Worm (Caenorhabditis elegans): ENCODE results near the gene fip-1.

The fip-1 gene

DNA sequence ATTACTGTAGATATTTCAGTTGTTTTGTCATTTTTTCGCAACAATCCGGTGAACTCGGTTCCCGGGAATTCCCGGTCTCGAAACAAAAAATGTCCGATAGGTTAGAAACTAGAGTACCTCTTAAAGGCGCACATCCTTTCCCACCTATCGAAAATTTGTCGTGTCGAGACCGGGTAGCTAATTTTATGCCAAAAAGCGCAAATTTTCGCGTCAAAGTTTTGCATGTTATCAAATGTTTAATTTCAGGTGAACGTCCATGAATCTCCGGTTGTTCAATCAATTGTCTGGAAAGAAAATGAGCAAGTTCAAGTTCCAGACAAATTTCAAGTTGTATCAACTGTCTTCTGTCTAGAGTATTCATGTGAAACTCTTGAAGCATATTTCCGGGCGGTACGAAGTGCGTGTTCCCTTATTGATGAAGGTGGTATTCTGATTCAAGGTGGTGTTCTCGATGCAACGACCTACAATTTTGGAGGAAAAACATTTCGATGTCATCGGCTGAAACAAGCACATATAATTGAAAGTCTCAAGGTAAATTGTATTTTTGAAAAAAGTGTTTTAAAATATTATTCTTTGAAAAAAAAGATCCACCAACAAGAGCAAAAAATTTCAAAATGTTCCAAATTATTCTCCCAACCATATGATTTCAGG, 46.2 kb downstream of the fip-1 start:
- TF ChIP-seq blmp-1 (tag; optimal IDR thresholded peaks at IDR 0.05; ENCODE audit: insufficient read depth) (no peak), lsy-2 (tag; optimal IDR thresholded peaks at IDR 0.05) (no peak), elt-3 (tag; optimal IDR thresholded peaks at IDR 0.05) (no peak), sma-3 (GFP tag; optimal IDR thresholded peaks at IDR 0.05) (peak; percentile 53), ztf-4 (tag; optimal IDR thresholded peaks at IDR 0.05) (peak; percentile 23), sma-9 (GFP tag; optimal IDR thresholded peaks at IDR 0.05) (peak; percentile 27), sma-9 (tag; optimal IDR thresholded peaks at IDR 0.05) (no peak), Y55F3AM.14 (GFP tag; optimal IDR thresholded peaks at IDR 0.05) (peak; percentile 55), ztf-1 (GFP tag; conservative IDR thresholded peaks at IDR 0.05) (no peak), nhr-23 (tag; optimal IDR thresholded peaks at IDR 0.05) (no peak), mab-5 (tag; optimal IDR thresholded peaks at IDR 0.05) (no peak), nhr-21 (tag; optimal IDR thresholded peaks at IDR 0.05) (peak; percentile 52), F13H6.1 (tag; optimal IDR thresholded peaks at IDR 0.05) (peak; percentile 9), alr-1 (tag; optimal IDR thresholded peaks at IDR 0.05) (no peak)

DNA sequence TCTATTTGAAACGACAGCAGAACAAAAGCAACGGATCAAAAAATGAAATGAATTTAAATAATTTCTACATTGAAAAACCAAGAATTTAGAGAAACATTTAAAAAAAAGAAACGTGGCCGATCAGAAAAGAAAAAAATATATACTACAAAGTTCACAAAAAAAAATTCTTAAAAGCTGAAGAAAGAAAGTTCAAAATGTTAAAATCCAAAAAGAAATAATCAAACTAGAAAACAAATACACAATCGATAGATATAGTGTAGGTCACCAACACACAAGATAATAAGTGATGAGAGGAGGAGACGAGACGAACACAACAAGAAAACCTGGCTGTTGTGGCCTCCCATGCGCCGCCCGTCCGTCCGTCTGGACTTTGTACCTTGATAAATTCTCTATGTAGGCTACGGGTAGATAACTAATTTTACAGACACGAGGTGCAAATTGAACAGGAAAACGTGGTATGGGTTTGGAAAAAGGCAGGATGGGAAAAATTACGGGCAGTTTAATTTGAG, 48.9 kb downstream of the fip-1 start, which contains the start of gene hadb-1:
TSS of gene hadb-1 (minus strand) at position 51 of the 509 bp plus-strand sequence.
- TF ChIP-seq ztf-4 (tag; optimal IDR thresholded peaks at IDR 0.05), result no peak
- no peak for TF ChIP-seq mdl-1 (tag; optimal IDR thresholded peaks at IDR 0.05)
- no peak for TF ChIP-seq sem-4 (tag; optimal IDR thresholded peaks at IDR 0.05)
- no peak for TF ChIP-seq ztf-11 (tag; optimal IDR thresholded peaks at IDR 0.05)
- TF ChIP-seq mab-5 (tag; optimal IDR thresholded peaks at IDR 0.05), result no peak
- peak in 1 of 2 experiments; percentile 20 for TF ChIP-seq lsy-2 (tag; optimal IDR thresholded peaks at IDR 0.05)
- no peak for TF ChIP-seq gmeb-1 (tag; optimal IDR thresholded peaks at IDR 0.05)
- TF ChIP-seq C34F6.9 (tag; optimal IDR thresholded peaks at IDR 0.05), result peak; percentile 9
- no peak for TF ChIP-seq lin-39 (tag; optimal IDR thresholded peaks at IDR 0.05)
- no peak for TF ChIP-seq ama-1 (optimal IDR thresholded peaks at IDR 0.05)
- TF ChIP-seq nhr-129 (tag; optimal IDR thresholded peaks at IDR 0.05), result peak; percentile 38
- TF ChIP-seq egl-27 (tag; optimal IDR thresholded peaks at IDR 0.05), result no peak
- TF ChIP-seq R02D3.7 (tag; optimal IDR thresholded peaks at IDR 0.05), result no peak
- no peak for TF ChIP-seq unc-39 (tag; optimal IDR thresholded peaks at IDR 0.05)
- no peak for TF ChIP-seq peb-1 (tag; optimal IDR thresholded peaks at IDR 0.05)
- TF ChIP-seq nhr-25 (tag; optimal IDR thresholded peaks at IDR 0.05), result peak; percentile 60
- no peak for TF ChIP-seq elt-1 (tag; optimal IDR thresholded peaks at IDR 0.05)
- no peak for TF ChIP-seq elt-3 (tag; optimal IDR thresholded peaks at IDR 0.05)
- no peak for TF ChIP-seq nhr-77 (tag; optimal IDR thresholded peaks at IDR 0.05)
- no peak for TF ChIP-seq Y55F3AM.14 (GFP tag; optimal IDR thresholded peaks at IDR 0.05)
- no peak for TF ChIP-seq ZK546.5 (tag; optimal IDR thresholded peaks at IDR 0.05)
- TF ChIP-seq crh-2 (tag; optimal IDR thresholded peaks at IDR 0.05), result peak; percentile 18
- TF ChIP-seq alr-1 (tag; optimal IDR thresholded peaks at IDR 0.05), result no peak
- peak; percentile 41 for TF ChIP-seq sma-9 (GFP tag; optimal IDR thresholded peaks at IDR 0.05)
- no peak for TF ChIP-seq sma-9 (tag; optimal IDR thresholded peaks at IDR 0.05)
- TF ChIP-seq F13H6.1 (tag; optimal IDR thresholded peaks at IDR 0.05), result peak; percentile 12
- TF ChIP-seq sma-3 (GFP tag; optimal IDR thresholded peaks at IDR 0.05), result peak; percentile 45
- no peak for TF ChIP-seq zag-1 (tag; optimal IDR thresholded peaks at IDR 0.05)
- no peak for TF ChIP-seq dmd-4 (tag; optimal IDR thresholded peaks at IDR 0.05)
- no peak for TF ChIP-seq lin-11 (tag; optimal IDR thresholded peaks at IDR 0.05)
- no peak for TF ChIP-seq nhr-6 (tag; optimal IDR thresholded peaks at IDR 0.05)
- no peak for TF ChIP-seq nhr-23 (tag; optimal IDR thresholded peaks at IDR 0.05)
- peak; percentile 19 for TF ChIP-seq fos-1 (tag; optimal IDR thresholded peaks at IDR 0.05)
- no peak for TF ChIP-seq ceh-16 (tag; optimal IDR thresholded peaks at IDR 0.05)
- no peak for TF ChIP-seq nhr-11 (tag; optimal IDR thresholded peaks at IDR 0.05)
- no peak for TF ChIP-seq lin-13 (GFP tag; optimal IDR thresholded peaks at IDR 0.05)
- no peak for TF ChIP-seq unc-55 (GFP tag; optimal IDR thresholded peaks at IDR 0.05)
- peak; percentile 53 for TF ChIP-seq nhr-21 (tag; optimal IDR thresholded peaks at IDR 0.05)
- TF ChIP-seq blmp-1 (tag; optimal IDR thresholded peaks at IDR 0.05; ENCODE audit: insufficient read depth), result no peak
- TF ChIP-seq unc-62 (GFP tag; optimal IDR thresholded peaks at IDR 0.05), result no peak

Measured in whole organism, L2 larva.